Fruit fly (Drosophila melanogaster) ovary, adult (tissue): ENCODE results near the gene CG9391.

ENCODE experiments used
- CG17801 ChIP-seq: fragments of 200-800 bp; optimal IDR thresholded peaks from 2 replicates; lab custom pipeline; 2019; ENCODE audit warnings: missing biosample characterization, mild to moderate bottlenecking, missing genetic modification characterization, moderate library complexity; ENCODE audit not compliant: partially characterized antibody

The CG9391 gene

DNA sequence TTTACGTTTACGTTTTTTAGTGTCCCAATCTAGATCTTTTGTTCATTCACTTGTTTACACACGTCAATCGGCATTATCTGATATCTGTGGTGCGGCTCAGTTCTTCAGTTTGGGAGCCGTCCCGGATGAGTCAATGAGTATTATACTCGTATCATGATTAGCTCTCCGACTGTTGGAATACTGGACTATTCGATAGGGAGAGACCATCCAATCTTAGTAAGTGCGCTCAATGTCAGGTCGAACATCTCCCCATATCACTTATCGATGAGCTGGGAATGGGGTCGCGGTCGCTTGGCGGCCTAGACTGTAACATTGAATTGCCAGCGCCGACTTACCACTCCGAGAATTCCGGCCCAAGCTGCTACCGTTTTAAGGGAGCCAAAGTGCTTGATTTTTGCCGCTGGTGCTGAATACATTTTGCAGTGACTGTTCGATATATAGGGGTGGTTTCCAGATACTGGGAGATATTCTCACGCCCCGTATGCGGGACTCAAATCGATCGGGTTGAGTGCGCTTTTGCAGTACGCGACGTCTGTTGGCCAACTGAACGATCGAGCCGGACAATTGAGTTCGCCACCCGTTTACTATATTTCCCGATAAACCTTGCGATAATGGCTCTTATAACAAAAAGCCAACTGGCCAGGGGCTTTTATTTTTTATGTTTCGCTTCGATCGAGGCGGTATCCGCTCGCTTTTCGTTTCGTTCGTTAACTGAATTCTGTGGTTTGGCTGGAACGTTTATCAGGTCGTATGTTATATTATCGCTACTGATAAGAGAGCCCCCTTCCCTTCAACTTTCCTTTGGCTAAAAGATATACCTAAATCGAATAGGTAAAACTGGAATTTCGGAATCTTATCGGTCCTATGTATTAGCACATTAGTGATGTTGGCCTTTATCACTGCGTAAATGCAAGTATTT lies 16.8 kb upstream of the CG9391 start:
- TF ChIP-seq CG17801 = no peak

DNA sequence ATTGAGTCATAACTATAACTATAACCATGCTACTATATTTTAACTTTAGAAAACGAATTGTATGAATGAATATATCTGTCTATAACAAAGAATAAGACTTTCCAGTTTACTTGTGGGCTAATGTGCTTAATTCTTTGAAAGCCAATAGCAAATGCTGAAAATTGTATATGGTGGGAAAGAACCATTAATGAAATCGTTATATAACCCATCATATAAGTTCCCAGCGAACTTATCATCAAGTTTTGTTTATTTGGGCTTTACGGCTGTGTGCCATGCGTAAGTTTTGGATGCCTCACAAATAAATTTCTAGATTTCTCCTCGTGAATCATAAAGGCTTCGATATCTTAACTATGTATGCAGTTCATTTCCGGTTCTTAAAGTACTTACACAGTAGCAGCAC lies 15.7 kb upstream of the CG9391 start:
- TF ChIP-seq CG17801 = no peak

DNA sequence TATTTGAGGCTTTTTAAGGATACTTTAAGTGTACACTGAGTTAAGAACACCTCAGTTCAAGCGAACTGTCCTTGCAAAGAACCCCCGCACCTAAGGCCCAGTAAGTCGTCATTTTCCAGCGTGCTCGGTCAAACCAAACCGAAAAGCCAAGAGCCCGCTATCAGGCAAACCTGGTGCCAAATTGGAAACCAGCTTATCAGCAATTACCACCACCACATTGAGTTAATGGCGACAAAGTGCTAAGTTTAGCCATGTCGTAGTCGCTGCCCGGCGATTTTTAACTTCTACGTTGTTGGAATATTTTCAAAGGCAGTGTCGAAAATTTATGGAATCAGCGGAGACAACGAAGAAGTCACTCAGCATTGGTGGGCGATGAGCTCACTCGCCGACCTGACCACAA lies 14.6 kb upstream of the CG9391 start:
- no peak for TF ChIP-seq CG17801

DNA sequence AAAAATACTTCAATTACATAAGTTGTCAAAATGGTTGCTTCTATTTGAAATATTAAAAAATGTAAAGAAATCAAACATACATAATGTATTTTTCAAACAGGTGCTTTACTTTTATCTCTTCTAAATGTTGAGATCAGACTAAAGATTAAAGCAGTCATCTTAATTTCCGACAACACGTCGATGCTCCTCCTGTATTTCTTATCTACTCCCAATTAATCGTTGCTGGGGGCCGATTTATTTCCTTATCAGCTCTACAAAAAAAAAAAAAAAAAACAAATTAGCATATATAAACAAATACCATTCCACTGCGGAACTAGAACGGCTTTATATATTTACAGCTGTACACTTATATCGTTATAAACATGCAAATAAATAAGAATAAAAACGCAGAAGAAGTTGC lies 13.6 kb upstream of the CG9391 start:
- no peak for TF ChIP-seq CG17801

DNA sequence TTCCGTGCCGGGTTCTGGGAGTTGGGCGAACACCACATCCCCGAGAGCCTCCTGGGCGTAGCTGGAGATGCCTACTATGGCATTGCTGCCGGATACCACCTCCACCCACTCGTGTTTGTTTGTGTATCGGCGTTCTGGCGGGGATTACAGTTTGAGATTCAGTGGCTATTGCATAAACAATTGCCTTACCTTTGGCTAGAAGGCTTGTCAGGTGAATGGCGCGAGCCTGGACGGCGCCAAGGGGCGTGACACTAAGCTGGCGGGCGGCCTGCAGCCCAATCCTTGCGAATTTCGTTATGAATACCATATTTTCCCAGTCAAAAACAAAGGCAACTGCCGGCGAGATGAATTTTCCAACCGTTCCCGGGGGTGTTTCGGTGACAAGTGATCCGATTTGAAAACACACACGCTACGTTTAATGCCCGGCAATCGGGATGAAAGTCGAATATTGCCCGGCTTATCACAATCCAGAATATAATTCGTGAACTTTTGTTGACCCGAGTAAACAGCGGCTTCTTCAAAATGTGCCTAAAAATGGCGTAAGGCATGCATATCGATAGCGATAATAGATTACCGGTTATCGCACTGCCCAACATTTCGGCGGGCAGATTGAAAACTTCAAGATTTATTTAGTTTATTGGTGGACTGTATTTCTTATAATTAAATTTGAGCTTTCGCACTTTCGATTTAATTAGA lies 13.0 kb upstream of the CG9391 start, which contains the start of gene ppl:
TSS of gene ppl (minus strand) at position 511 of the 696 bp plus-strand sequence.
- TF ChIP-seq CG17801 = no peak

DNA sequence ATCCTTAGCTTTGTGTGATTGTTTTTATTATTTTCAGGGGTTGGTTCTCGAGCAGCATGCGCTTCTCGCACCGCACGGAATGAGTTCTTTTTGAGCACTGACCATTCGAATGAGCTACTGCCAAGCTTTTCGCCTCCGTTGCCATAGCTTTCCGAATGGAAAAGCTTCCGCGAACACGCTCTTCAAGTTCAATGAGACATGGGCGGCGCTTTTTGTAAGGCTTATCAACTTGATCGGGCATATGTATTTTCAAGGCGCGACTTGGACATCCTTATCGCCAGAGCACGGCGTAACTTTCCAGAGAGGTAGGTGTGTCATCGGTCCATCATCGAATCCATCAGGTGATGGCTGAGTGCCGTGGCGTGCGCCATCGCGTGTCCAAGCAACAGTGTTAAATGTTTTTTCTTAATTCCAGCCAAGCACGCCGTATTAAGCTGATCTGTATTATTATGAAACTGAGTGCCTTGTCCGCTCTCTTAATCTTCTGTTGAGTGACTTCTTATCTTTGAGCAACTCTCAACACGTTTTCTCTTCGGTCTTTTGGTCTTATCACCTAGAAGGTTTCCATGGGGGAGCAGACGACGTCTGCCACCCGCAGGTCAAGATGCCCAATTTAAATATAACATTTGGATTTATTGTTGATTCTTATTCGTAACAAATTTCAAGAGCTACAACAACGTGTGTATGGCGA lies 11.9 kb upstream of the CG9391 start, which contains the start of gene AcCoAS:
TSS of gene AcCoAS (minus strand) at position 368 of the 691 bp plus-strand sequence.
- TF ChIP-seq CG17801 = peak; percentile 82

DNA sequence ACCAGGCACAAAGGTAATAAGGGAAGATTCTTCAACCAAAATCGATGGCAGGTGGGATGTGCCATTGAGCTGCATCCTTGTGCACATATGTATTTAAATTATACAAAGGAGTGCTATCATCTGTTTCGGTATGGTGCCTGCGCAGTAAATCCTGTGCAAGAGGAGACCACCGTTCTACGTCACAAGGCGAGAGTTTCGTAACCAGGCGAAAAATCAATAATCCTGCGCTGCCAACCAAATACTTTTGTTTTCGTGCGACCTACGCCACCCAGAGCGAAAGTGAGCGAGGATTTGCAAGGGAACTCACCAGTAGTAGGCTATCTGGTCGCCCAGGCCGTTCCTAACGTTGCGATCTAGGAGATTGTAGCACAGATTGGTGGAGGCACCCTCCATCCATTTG lies 11.0 kb upstream of the CG9391 start:
- TF ChIP-seq CG17801 = no peak

DNA sequence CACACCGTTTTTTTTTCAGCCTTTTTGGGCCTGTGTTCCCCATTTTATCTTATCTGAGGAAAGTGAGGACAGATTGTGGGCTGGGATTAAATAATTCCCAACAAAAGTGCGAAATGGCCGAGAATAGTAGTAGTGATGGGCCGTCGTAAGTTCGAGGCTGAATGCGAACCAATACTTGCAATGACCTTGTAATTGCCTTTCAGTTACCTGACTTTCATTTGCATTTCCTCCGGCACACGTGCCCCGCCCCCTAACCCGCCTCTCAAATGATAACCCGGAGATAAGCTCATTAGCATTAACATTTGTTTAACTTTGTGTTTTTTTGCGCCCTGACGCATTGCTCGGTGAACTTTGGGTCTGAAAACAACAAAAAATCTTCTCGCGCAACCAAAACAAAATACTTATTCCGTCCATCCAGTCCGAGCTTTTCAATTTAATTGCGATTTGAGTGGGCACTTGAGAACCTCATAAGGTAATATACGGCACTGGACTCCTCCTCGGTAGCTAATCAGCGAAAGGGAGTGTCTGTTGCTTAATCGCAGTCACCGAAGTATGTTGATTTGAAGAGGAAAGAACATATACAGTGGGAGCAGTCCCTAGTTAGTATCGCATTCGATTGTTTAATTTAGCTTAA lies 9.9 kb upstream of the CG9391 start:
- no peak for TF ChIP-seq CG17801

DNA sequence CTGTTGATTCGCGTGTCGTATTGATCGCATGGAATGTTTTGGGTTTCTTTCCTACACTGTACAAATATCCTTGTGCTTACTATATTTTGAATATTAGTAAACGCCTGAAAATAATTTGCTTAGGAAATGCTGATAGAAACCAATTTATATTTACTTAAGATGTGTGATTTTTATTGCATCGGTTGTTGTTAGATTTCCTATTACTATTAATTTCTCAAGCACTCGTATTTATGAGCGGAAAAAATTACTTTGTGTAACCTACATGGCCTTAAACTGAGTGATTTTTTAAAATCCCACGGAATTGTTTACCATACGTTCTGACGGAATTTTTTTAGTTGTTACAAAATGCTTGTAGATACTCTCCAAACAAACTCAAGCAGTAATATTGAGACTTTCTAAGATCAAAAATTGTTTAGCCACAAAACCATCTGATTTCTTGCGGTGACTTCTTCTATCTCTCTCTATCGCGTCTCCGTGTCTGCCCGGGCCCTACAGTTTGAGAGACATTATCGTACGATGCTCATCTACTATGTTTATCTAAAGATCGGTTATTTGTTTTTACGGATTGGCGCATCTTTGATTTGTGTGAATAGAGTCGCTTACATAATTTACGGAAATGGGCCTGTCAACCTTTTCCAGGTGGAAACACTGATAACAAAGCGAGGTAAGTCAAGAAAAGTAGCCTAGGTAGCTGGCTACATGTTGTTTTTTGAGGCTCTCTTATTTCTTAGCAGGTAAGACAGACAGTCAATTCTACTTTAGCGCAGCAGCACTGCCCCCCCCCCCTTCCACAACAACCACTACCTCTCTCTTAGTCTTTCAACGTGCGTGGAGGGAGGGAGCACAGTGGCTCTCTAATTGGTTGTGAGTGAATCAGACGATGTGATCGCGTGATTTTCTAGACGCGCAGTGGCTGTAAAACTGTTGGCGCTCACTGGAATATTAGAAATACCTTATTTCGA lies 8.4 kb upstream of the CG9391 start:
- TF ChIP-seq CG17801 = peak; percentile 78

DNA sequence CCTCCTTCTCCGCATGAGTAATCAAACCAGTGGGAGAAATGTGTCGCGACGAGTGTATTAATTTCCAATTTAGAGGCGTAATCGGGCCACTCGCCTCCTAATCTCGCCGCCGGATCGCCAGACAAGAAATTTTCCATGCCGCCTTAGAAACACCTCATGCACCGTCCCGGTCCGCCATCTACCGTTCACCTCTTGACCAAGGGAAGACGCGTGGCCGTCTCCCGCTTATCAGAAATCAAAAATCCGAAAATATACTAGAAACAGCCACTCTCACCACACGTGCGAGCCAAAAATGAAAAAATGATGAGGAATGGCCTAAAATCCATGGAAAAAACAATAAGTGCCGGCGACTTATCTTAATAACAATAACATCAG lies 7.8 kb upstream of the CG9391 start:
- no peak for TF ChIP-seq CG17801

DNA sequence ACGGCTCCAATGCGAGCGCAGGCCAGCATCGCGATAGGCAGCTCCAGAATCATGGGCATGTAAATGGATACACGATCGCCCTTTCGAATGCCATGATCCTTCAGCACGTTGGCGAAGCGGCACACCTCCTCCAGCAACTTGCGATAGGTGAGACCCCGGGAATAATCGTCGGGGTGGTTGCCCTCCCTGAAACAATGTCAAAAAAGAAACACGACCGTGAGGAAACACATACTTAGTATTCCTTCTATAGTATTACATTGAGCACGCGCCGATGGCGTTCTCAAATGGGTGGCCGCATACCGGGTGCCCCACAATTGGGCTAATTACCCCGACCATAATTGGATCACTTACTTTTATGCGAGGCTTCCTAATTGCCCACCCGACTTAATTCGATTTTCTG lies 5.4 kb upstream of the CG9391 start:
- no peak for TF ChIP-seq CG17801

DNA sequence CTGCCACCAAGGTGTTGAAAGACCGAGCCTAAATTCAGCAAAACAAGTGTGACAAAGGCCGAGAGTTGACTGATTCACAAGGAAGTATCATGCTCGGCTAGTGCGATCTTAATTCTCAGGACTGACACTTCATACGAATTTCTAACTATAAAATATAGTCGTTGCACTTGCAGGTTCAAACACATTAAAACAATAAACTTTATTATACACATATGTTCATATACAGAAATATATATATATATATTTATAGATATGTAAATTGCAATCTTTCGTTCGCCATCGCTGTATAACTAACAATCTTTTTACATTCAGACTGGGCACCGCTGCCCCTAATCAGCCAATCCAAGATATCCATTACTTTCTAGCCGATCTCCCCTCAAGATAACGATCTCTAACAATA lies 2.3 kb upstream of the CG9391 start, which contains the start of gene CG9389:
TSS of gene CG9389 (minus strand) at position 101 of the 400 bp plus-strand sequence.
- no peak for TF ChIP-seq CG17801

DNA sequence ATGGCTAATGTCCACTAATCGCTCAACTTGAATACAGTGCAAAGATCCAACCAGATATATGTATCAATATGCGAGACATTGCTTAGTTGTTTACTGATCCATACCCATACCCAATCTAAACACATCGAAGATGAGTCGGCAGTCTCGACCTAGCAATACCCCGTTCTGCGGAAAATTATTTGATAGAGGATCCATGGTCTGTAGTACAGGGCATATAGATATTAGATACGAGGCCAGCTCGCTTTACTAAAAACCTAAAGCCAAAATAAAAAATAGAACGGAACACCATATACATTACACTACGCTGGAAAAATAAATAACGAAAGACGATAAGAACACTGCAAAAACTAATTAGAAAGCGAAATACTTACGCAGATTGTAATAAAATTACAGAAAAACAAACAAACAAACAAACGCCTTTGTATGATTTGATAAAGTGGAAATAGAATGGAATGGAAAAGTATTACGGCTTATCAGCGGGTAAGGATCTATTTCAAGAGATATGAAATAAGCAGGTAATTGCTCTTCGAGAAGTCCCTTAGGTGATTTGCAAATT lies 2.0 kb downstream of the CG9391 start:
- TF ChIP-seq CG17801 = no peak

DNA sequence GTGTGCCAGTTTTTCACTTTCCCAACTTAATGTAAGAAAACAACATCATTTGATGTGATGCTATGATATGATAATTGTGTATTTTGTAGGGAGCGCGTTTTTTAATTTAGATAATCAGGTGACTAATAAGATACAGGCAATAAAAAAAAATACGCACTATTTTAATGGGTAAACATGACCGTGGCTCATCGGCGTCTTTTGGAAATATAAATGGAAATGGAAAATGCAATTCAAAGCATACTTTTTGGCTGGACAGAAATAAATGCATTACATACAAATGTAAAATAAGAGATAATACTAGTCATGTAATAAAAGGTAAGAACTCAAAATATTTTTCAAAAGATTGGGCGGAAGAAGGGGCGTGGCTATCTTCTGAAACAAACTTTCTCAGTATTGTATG lies 5.7 kb downstream of the CG9391 start:
- no peak for TF ChIP-seq CG17801
